Worm (Caenorhabditis elegans): ENCODE data around the gene fcmt-1.

Gene fcmt-1

DNA sequence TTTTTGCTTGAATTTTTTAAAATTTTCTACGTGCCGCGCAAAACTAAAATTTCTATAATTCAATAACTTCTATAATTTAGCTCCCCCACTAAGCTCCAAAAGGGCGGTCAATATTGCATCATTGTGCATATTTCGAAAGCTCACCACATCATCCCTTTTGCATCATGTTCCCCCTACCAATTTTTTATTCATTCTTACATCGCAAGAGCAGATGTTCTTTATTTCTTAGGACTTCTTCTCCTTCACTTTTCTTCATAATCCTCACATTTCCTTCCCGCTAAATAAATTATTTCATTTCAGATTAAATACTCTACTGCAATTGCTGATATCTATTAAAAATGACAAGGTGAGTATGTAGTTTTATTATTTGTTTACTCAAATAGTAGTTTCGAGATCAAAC is 14.5 kb upstream of the fcmt-1 start, which contains the start of gene ldh-1:
TSS of gene ldh-1 (plus strand) at position 301 of the 400 bp plus-strand sequence.
- TF ChIP-seq hmg-4 (GFP tag; optimal IDR thresholded peaks at IDR 0.05), result no peak
- no peak for TF ChIP-seq ama-1 (optimal IDR thresholded peaks at IDR 0.05)
- TF ChIP-seq scrt-1 (GFP tag; IDR thresholded peaks at IDR 0.05), result no peak
- no peak for TF ChIP-seq pes-1 (GFP tag; IDR thresholded peaks at IDR 0.05)
- no peak for TF ChIP-seq ceh-13 (GFP tag; optimal IDR thresholded peaks at IDR 0.05)
- no peak for TF ChIP-seq sea-1 (GFP tag; conservative IDR thresholded peaks at IDR 0.05)
- TF ChIP-seq B0310.2 (tag; optimal IDR thresholded peaks at IDR 0.05), result no peak

DNA sequence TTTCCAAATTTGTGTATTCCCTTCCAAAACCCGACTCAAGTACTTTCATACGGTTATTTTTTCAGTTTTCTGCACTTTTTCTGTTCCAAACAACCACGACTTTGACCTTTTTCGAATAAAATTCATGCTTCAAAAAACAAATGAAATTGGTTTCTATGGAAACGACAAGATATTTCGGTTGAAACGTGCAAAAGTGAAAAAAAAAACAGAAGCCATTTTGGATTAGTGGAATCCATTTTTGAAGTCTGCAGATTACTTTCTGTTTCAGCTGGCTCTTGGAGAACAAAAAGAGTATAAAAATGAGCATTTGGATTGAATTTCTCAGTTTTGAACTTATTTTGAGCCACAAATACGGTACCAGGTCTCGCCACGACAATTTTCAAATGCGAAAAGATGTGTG is 12.8 kb upstream of the fcmt-1 start:
- TF ChIP-seq scrt-1 (GFP tag; IDR thresholded peaks at IDR 0.05), result no peak
- TF ChIP-seq ets-7 (tag; optimal IDR thresholded peaks at IDR 0.05), result no peak
- TF ChIP-seq flt-1 (GFP tag; IDR thresholded peaks at IDR 0.05), result no peak
- TF ChIP-seq ceh-36 (tag; optimal IDR thresholded peaks at IDR 0.05), result no peak
- TF ChIP-seq ceh-13 (GFP tag; optimal IDR thresholded peaks at IDR 0.05), result no peak
- no peak for TF ChIP-seq hmg-4 (GFP tag; optimal IDR thresholded peaks at IDR 0.05)
- TF ChIP-seq B0310.2 (tag; optimal IDR thresholded peaks at IDR 0.05), result no peak
- no peak for TF ChIP-seq aly-1 (tag; optimal IDR thresholded peaks at IDR 0.05)
- no peak for TF ChIP-seq tbx-11 (GFP tag; IDR thresholded peaks at IDR 0.05)

DNA sequence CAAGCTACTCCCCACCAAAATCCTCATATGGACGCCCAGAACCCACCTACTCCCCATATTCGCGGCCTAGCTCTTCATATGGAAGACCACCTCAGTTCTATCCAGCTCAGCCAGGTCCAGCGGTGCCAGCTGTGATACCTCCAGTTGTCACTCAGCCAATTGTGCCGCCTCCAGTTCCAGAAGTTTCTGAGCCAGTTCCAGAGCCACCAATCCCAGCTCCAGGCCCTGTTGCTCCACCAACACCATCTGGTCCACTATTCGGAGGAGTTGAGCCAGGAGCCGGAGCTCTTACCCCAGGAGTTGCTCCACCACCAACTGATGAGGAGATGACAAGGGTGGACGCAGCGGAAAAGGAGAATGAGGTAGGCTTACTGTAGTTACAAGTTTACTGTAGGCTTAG is 12.2 kb upstream of the fcmt-1 start:
- no peak for TF ChIP-seq ceh-13 (GFP tag; optimal IDR thresholded peaks at IDR 0.05)
- no peak for TF ChIP-seq sea-1 (GFP tag; conservative IDR thresholded peaks at IDR 0.05)
- no peak for TF ChIP-seq F13C5.2 (tag; optimal IDR thresholded peaks at IDR 0.05)
- TF ChIP-seq B0310.2 (tag; optimal IDR thresholded peaks at IDR 0.05), result no peak
- TF ChIP-seq tbx-37 (GFP tag; conservative IDR thresholded peaks at IDR 0.05), result no peak
- no peak for TF ChIP-seq ets-7 (tag; optimal IDR thresholded peaks at IDR 0.05)
- no peak for TF ChIP-seq pes-1 (GFP tag; IDR thresholded peaks at IDR 0.05)
- TF ChIP-seq hmg-4 (GFP tag; optimal IDR thresholded peaks at IDR 0.05), result no peak
- TF ChIP-seq aly-1 (tag; optimal IDR thresholded peaks at IDR 0.05), result no peak
- no peak for TF ChIP-seq tbx-11 (GFP tag; IDR thresholded peaks at IDR 0.05)
- TF ChIP-seq ceh-36 (tag; optimal IDR thresholded peaks at IDR 0.05), result no peak
- no peak for TF ChIP-seq scrt-1 (GFP tag; IDR thresholded peaks at IDR 0.05)
- TF ChIP-seq tra-4 (tag; optimal IDR thresholded peaks at IDR 0.05), result no peak
- TF ChIP-seq ama-1 (optimal IDR thresholded peaks at IDR 0.05), result no peak
- no peak for TF ChIP-seq hmbx-1 (tag; optimal IDR thresholded peaks at IDR 0.05)
- no peak for TF ChIP-seq hnd-1 (tag; optimal IDR thresholded peaks at IDR 0.05)
- TF ChIP-seq flt-1 (GFP tag; IDR thresholded peaks at IDR 0.05), result no peak

DNA sequence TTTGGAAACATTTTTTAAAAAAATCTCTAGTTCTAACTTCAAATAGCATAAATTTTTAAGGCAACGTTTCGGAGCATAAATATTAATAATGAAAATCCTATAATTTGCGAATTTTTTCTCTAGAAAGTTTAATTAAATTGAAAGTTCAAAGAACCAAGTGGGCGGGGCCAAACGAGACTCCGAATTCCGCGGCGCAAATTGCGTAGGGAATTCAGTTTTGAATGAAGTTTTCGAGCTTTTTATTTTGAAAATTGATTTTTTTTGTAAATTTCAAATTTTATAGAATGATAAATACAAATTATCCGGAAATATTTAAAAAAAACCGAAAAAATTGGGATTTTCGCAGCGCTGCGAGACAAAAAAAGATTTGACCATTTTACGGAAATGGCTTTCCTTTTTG is 11.5 kb upstream of the fcmt-1 start:
- no peak for TF ChIP-seq tbx-11 (GFP tag; IDR thresholded peaks at IDR 0.05)
- TF ChIP-seq B0310.2 (tag; optimal IDR thresholded peaks at IDR 0.05), result no peak
- TF ChIP-seq hmg-4 (GFP tag; optimal IDR thresholded peaks at IDR 0.05), result no peak
- TF ChIP-seq tbx-37 (GFP tag; conservative IDR thresholded peaks at IDR 0.05), result no peak
- no peak for TF ChIP-seq hmbx-1 (tag; optimal IDR thresholded peaks at IDR 0.05)
- TF ChIP-seq ama-1 (optimal IDR thresholded peaks at IDR 0.05), result no peak
- no peak for TF ChIP-seq ceh-36 (tag; optimal IDR thresholded peaks at IDR 0.05)
- TF ChIP-seq hnd-1 (tag; optimal IDR thresholded peaks at IDR 0.05), result no peak
- TF ChIP-seq sea-1 (GFP tag; conservative IDR thresholded peaks at IDR 0.05), result no peak
- TF ChIP-seq ceh-13 (GFP tag; optimal IDR thresholded peaks at IDR 0.05), result no peak
- no peak for TF ChIP-seq ets-7 (tag; optimal IDR thresholded peaks at IDR 0.05)
- TF ChIP-seq scrt-1 (GFP tag; IDR thresholded peaks at IDR 0.05), result no peak
- TF ChIP-seq flt-1 (GFP tag; IDR thresholded peaks at IDR 0.05), result no peak
- no peak for TF ChIP-seq pes-1 (GFP tag; IDR thresholded peaks at IDR 0.05)
- no peak for TF ChIP-seq aly-1 (tag; optimal IDR thresholded peaks at IDR 0.05)
- no peak for TF ChIP-seq tra-4 (tag; optimal IDR thresholded peaks at IDR 0.05)
- no peak for TF ChIP-seq F13C5.2 (tag; optimal IDR thresholded peaks at IDR 0.05)

DNA sequence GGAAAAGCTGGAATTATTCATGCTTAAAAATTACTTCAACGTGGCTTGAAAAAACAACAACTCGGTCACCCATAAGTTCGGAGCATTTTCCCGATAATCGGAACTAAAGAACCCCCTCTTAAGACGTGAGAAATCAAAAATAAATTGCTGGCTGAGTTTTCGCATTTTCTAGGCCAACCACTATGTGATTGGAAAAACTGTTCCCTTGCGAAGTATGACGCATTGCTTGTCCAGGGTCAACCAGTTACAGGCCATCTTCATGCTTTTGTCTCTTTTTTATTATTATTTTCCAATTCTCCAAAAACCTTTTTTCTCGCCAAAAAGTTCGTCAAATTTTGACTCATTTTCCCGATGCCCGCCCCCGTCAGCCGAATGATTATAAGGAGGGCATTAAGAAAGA is 10.7 kb upstream of the fcmt-1 start, which contains the start of gene F13D12.3:
TSS of gene F13D12.3 (plus strand) at position 301 of the 400 bp plus-strand sequence.
- no peak for TF ChIP-seq ceh-36 (tag; optimal IDR thresholded peaks at IDR 0.05)
- no peak for TF ChIP-seq scrt-1 (GFP tag; IDR thresholded peaks at IDR 0.05)
- no peak for TF ChIP-seq tbx-11 (GFP tag; IDR thresholded peaks at IDR 0.05)
- no peak for TF ChIP-seq B0310.2 (tag; optimal IDR thresholded peaks at IDR 0.05)
- no peak for TF ChIP-seq ets-7 (tag; optimal IDR thresholded peaks at IDR 0.05)
- TF ChIP-seq F13C5.2 (tag; optimal IDR thresholded peaks at IDR 0.05), result no peak
- TF ChIP-seq aly-1 (tag; optimal IDR thresholded peaks at IDR 0.05), result no peak
- TF ChIP-seq flt-1 (GFP tag; IDR thresholded peaks at IDR 0.05), result no peak
- no peak for TF ChIP-seq ceh-13 (GFP tag; optimal IDR thresholded peaks at IDR 0.05)
- no peak for TF ChIP-seq tra-4 (tag; optimal IDR thresholded peaks at IDR 0.05)
- TF ChIP-seq tbx-37 (GFP tag; conservative IDR thresholded peaks at IDR 0.05), result no peak
- TF ChIP-seq hnd-1 (tag; optimal IDR thresholded peaks at IDR 0.05), result no peak
- TF ChIP-seq hmbx-1 (tag; optimal IDR thresholded peaks at IDR 0.05), result no peak
- no peak for TF ChIP-seq sea-1 (GFP tag; conservative IDR thresholded peaks at IDR 0.05)
- no peak for TF ChIP-seq ama-1 (optimal IDR thresholded peaks at IDR 0.05)
- TF ChIP-seq hmg-4 (GFP tag; optimal IDR thresholded peaks at IDR 0.05), result no peak
- no peak for TF ChIP-seq pes-1 (GFP tag; IDR thresholded peaks at IDR 0.05)

DNA sequence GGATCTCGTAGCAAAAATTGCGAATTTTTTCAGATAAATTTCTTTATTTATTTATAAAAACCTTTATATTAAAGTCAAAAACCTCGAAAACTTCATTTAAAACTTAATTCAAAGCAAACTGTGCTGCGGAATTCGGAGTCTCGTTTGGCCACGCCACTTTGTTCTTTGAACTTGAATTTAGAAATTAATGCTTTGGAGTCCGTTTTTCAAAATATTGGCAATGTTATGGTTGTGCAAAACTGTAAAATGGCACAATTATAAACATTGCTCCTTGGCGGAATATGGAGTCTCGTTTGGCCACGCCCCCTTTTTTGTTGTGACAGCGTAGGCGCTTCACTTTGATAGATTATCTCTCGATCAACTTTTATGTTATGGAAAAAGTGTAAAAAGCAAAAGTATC is 10.2 kb upstream of the fcmt-1 start:
- TF ChIP-seq ets-7 (tag; optimal IDR thresholded peaks at IDR 0.05) (no peak), tbx-11 (GFP tag; IDR thresholded peaks at IDR 0.05) (no peak), tbx-37 (GFP tag; conservative IDR thresholded peaks at IDR 0.05) (no peak), tra-4 (tag; optimal IDR thresholded peaks at IDR 0.05) (no peak), aly-1 (tag; optimal IDR thresholded peaks at IDR 0.05) (no peak), F13C5.2 (tag; optimal IDR thresholded peaks at IDR 0.05) (no peak), scrt-1 (GFP tag; IDR thresholded peaks at IDR 0.05) (no peak), ceh-36 (tag; optimal IDR thresholded peaks at IDR 0.05) (no peak), ama-1 (optimal IDR thresholded peaks at IDR 0.05) (no peak), hnd-1 (tag; optimal IDR thresholded peaks at IDR 0.05) (no peak), B0310.2 (tag; optimal IDR thresholded peaks at IDR 0.05) (no peak), flt-1 (GFP tag; IDR thresholded peaks at IDR 0.05) (no peak), pes-1 (GFP tag; IDR thresholded peaks at IDR 0.05) (no peak), ceh-13 (GFP tag; optimal IDR thresholded peaks at IDR 0.05) (no peak), hmbx-1 (tag; optimal IDR thresholded peaks at IDR 0.05) (no peak), hmg-4 (GFP tag; optimal IDR thresholded peaks at IDR 0.05) (no peak), sea-1 (GFP tag; conservative IDR thresholded peaks at IDR 0.05) (no peak)

DNA sequence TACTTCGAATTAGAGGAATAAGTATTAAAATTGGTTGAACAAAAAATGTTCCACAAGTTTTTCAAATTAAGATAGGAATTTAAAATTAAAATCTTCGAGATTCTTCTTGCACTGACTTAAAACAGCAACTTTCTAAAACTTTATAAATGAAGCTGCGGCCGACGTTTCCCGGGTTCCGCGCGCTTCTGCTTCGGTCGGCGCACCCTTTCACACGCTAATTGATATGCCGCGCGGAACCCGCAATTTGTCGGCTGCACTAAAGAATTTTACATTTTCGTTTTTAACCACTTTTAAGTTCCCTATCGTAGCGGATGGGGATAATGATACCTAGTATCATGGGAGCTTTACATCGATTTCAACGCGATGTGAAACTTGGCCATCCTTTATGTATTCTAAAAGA is 5.4 kb upstream of the fcmt-1 start:
- no peak for TF ChIP-seq B0310.2 (tag; optimal IDR thresholded peaks at IDR 0.05)
- TF ChIP-seq scrt-1 (GFP tag; IDR thresholded peaks at IDR 0.05), result no peak
- no peak for TF ChIP-seq hmg-4 (GFP tag; optimal IDR thresholded peaks at IDR 0.05)
- no peak for TF ChIP-seq hmbx-1 (tag; optimal IDR thresholded peaks at IDR 0.05)
- TF ChIP-seq F13C5.2 (tag; optimal IDR thresholded peaks at IDR 0.05), result no peak
- TF ChIP-seq ceh-13 (GFP tag; optimal IDR thresholded peaks at IDR 0.05), result no peak
- no peak for TF ChIP-seq pes-1 (GFP tag; IDR thresholded peaks at IDR 0.05)
- no peak for TF ChIP-seq ets-7 (tag; optimal IDR thresholded peaks at IDR 0.05)
- TF ChIP-seq ama-1 (optimal IDR thresholded peaks at IDR 0.05), result no peak
- TF ChIP-seq flt-1 (GFP tag; IDR thresholded peaks at IDR 0.05), result no peak
- no peak for TF ChIP-seq sea-1 (GFP tag; conservative IDR thresholded peaks at IDR 0.05)
- TF ChIP-seq tbx-11 (GFP tag; IDR thresholded peaks at IDR 0.05), result no peak
- TF ChIP-seq hnd-1 (tag; optimal IDR thresholded peaks at IDR 0.05), result no peak
- TF ChIP-seq tbx-37 (GFP tag; conservative IDR thresholded peaks at IDR 0.05), result no peak

Data from whole organism, early embryonic.